Worm (Caenorhabditis elegans) whole organism, young adult: ENCODE data around the gene F58F12.12.

Experiments used
- B0019.2 ChIP-seq: fragments of 200-800 bp; sonication (Bioruptor generic); conservative IDR thresholded peaks from 2 replicates; pipeline ENCODE4 v1.3.6; 2022; ENCODE audit warnings: missing genetic modification reagents, missing genetic modification characterization, missing compliant biosample characterization
- B0261.1 ChIP-seq: sonication (generic microtip); optimal IDR thresholded peaks from 2 replicates; lab custom pipeline; 2016; ENCODE audit warnings: mild to moderate bottlenecking, missing genetic modification characterization, moderate library complexity, missing compliant biosample characterization
- F10E7.11 ChIP-seq: sonication (generic microtip); optimal IDR thresholded peaks from 2 replicates; lab custom pipeline; 2017; ENCODE audit warnings: mild to moderate bottlenecking, missing genetic modification characterization, moderate library complexity, missing compliant biosample characterization
- F37B4.10 ChIP-seq: fragments of 200-800 bp; sonication (Bioruptor generic); IDR thresholded peaks from 2 replicates; pipeline ENCODE4 v1.3.6; 2022; ENCODE audit warnings: missing genetic modification characterization, missing compliant biosample characterization
- F49E8.2 ChIP-seq: sonication (generic microtip); optimal IDR thresholded peaks from 3 replicates; lab custom pipeline; 2017; ENCODE audit warnings: missing genetic modification characterization, mild to moderate bottlenecking, missing compliant biosample characterization, antibody characterized with exemption, moderate library complexity; ENCODE audit not compliant: insufficient read depth
- F52B5.7 ChIP-seq: sonication (generic microtip); optimal IDR thresholded peaks from 2 replicates; lab custom pipeline; 2016; ENCODE audit warnings: mild to moderate bottlenecking, missing genetic modification characterization, missing compliant biosample characterization
- F55B11.4 ChIP-seq: sonication (generic microtip); optimal IDR thresholded peaks from 2 replicates; lab custom pipeline; 2016; ENCODE audit warnings: missing compliant biosample characterization, missing genetic modification characterization, borderline replicate concordance; ENCODE audit not compliant: insufficient read depth
- F57C9.4 ChIP-seq: sonication (generic microtip); optimal IDR thresholded peaks from 2 replicates; lab custom pipeline; 2017; ENCODE audit warnings: mild to moderate bottlenecking, missing genetic modification characterization, missing compliant biosample characterization
- T07F8.4 ChIP-seq: sonication (generic microtip); optimal IDR thresholded peaks from 2 replicates; lab custom pipeline; 2016; ENCODE audit warnings: mild to moderate bottlenecking, missing genetic modification characterization, moderate library complexity, missing compliant biosample characterization
- T26A5.8 ChIP-seq: sonication (generic microtip); optimal IDR thresholded peaks from 2 replicates; lab custom pipeline; 2016; ENCODE audit warnings: missing genetic modification characterization, missing compliant biosample characterization
- Y56A3A.18 ChIP-seq: fragments of 200-800 bp; sonication (Bioruptor generic); IDR thresholded peaks from 2 replicates; pipeline ENCODE4 v1.3.6; 2022; ENCODE audit warnings: missing genetic modification reagents, missing genetic modification characterization, missing compliant biosample characterization
- ZK185.1 ChIP-seq: sonication (generic microtip); optimal IDR thresholded peaks from 2 replicates; lab custom pipeline; 2016; ENCODE audit warnings: mild to moderate bottlenecking, missing genetic modification characterization, missing compliant biosample characterization; ENCODE audit not compliant: poor library complexity, severe bottlenecking
- akir-1 ChIP-seq: fragments of 200-800 bp; sonication (Bioruptor generic); optimal IDR thresholded peaks from 2 replicates; lab custom pipeline; 2018; ENCODE audit warnings: mild to moderate bottlenecking, missing genetic modification characterization, moderate library complexity, missing compliant biosample characterization
- athp-1 ChIP-seq: sonication (generic microtip); optimal IDR thresholded peaks from 2 replicates; lab custom pipeline; 2017; ENCODE audit warnings: mild to moderate bottlenecking, missing genetic modification characterization, missing compliant biosample characterization
- attf-6 ChIP-seq: fragments of 200-800 bp; sonication (Bioruptor generic); IDR thresholded peaks from 2 replicates; pipeline ENCODE4 v1.3.6; 2022; ENCODE audit warnings: missing genetic modification reagents, missing genetic modification characterization, missing compliant biosample characterization
- bed-2 ChIP-seq: fragments of 200-800 bp; sonication (Bioruptor generic); IDR thresholded peaks from 2 replicates; pipeline ENCODE4 v1.3.6; 2022; ENCODE audit warnings: missing genetic modification reagents, missing genetic modification characterization, missing compliant biosample characterization
- cebp-1 ChIP-seq, 2 experiments: fragments of 200-800 bp in 1 of 2; sonication (Bioruptor generic) in 1 of 2; sonication (generic microtip) in 1 of 2; IDR thresholded peaks in 1 of 2; optimal IDR thresholded peaks in 1 of 2; 2 replicates each; pipeline versions ENCODE4 v1.3.6 to Lab custom; 2017 to 2022; ENCODE audit warnings: missing compliant biosample characterization in 2 of 2, missing genetic modification characterization in 2 of 2, mild to moderate bottlenecking in 1 of 2, missing genetic modification reagents in 1 of 2, moderate library complexity in 1 of 2
- ceh-40 ChIP-seq: fragments of 200-800 bp; sonication (Bioruptor generic); IDR thresholded peaks from 2 replicates; pipeline ENCODE4 v1.3.6; 2022; ENCODE audit warnings: missing genetic modification characterization, missing compliant biosample characterization
- ceh-58 ChIP-seq: fragments of 200-800 bp; sonication (Bioruptor generic); IDR thresholded peaks from 2 replicates; pipeline ENCODE4 v1.3.6; 2022; ENCODE audit warnings: missing genetic modification characterization, missing compliant biosample characterization
- die-1 ChIP-seq: sonication (generic microtip); optimal IDR thresholded peaks from 2 replicates; lab custom pipeline; 2016; ENCODE audit warnings: missing genotype, mild to moderate bottlenecking, missing genetic modification characterization, missing compliant biosample characterization
- dpl-1 ChIP-seq: fragments of 150-350 bp; optimal IDR thresholded peaks from 2 replicates; lab custom pipeline; 2014; ENCODE audit warnings: missing biosample characterization, missing genetic modification reagents, missing genetic modification characterization
- egl-18 ChIP-seq: fragments of 200-800 bp; sonication (Bioruptor generic); IDR thresholded peaks from 2 replicates; pipeline ENCODE4 v1.3.6; 2022; ENCODE audit warnings: missing genetic modification reagents, missing genetic modification characterization, missing compliant biosample characterization
- egl-44 ChIP-seq: fragments of 200-800 bp; sonication (Bioruptor generic); IDR thresholded peaks from 2 replicates; pipeline ENCODE4 v1.3.6; 2022; ENCODE audit warnings: missing genetic modification reagents, missing genetic modification characterization, missing compliant biosample characterization
- egrh-3 ChIP-seq: fragments of 200-800 bp; sonication (Bioruptor generic); IDR thresholded peaks from 2 replicates; pipeline ENCODE4 v1.3.6; 2022; ENCODE audit warnings: missing genetic modification reagents, missing genetic modification characterization, missing compliant biosample characterization
- ekl-4 ChIP-seq: fragments of 200-800 bp; sonication (Bioruptor generic); IDR thresholded peaks from 2 replicates; pipeline ENCODE4 v1.3.6; 2022; ENCODE audit warnings: missing genetic modification reagents, missing genetic modification characterization, missing compliant biosample characterization
- hsf-1 ChIP-seq: fragments of 200-800 bp; sonication (Bioruptor generic); IDR thresholded peaks from 2 replicates; pipeline ENCODE4 v1.3.6; 2022; ENCODE audit warnings: missing genetic modification reagents, missing genetic modification characterization, missing compliant biosample characterization
- lag-1 ChIP-seq: fragments of 200-800 bp; sonication (Bioruptor generic); IDR thresholded peaks from 2 replicates; pipeline ENCODE4 v1.3.6; 2022; ENCODE audit warnings: missing genetic modification reagents, missing genetic modification characterization, missing compliant biosample characterization
- let-526 ChIP-seq: fragments of 200-800 bp; sonication (Bioruptor generic); IDR thresholded peaks from 2 replicates; pipeline ENCODE4 v1.3.6; 2022; ENCODE audit warnings: missing genetic modification reagents, missing genetic modification characterization, missing compliant biosample characterization
- let-607 ChIP-seq, 2 experiments: fragments of 200-800 bp in 1 of 2; sonication (Bioruptor generic) in 1 of 2; sonication (generic microtip) in 1 of 2; optimal IDR thresholded peaks; 2 replicates each; lab custom pipeline; 2016 to 2018; ENCODE audit warnings: mild to moderate bottlenecking in 2 of 2, missing compliant biosample characterization in 2 of 2, missing genetic modification characterization in 2 of 2, moderate library complexity in 2 of 2, missing genotype in 1 of 2
- lin-26 ChIP-seq: fragments of 200-800 bp; sonication (Bioruptor generic); IDR thresholded peaks from 2 replicates; pipeline ENCODE4 v1.3.6; 2022; ENCODE audit warnings: missing genetic modification reagents, missing genetic modification characterization, missing compliant biosample characterization
- lin-35 ChIP-seq, 3 experiments: fragments of 150-350 bp in 2 of 3; sonication (generic microtip) in 1 of 3; optimal IDR thresholded peaks; 2 replicates each; lab custom pipeline; 2014 to 2018; ENCODE audit warnings: missing biosample characterization in 3 of 3, missing genetic modification characterization in 3 of 3, missing genetic modification reagents in 3 of 3
- lir-1 ChIP-seq: fragments of 200-800 bp; sonication (Bioruptor generic); conservative IDR thresholded peaks from 2 replicates; pipeline ENCODE4 v1.3.6; 2022; ENCODE audit warnings: missing genetic modification reagents, missing genetic modification characterization, missing compliant biosample characterization
- madf-6 ChIP-seq: fragments of 200-800 bp; sonication (Bioruptor generic); IDR thresholded peaks from 2 replicates; pipeline ENCODE4 v1.3.6; 2022; ENCODE audit warnings: missing genetic modification reagents, missing genetic modification characterization, missing compliant biosample characterization
- mel-28 ChIP-seq: sonication (generic microtip); optimal IDR thresholded peaks from 2 replicates; lab custom pipeline; 2016; ENCODE audit warnings: borderline replicate concordance, mild to moderate bottlenecking, missing genetic modification characterization, missing compliant biosample characterization
- nfya-1 ChIP-seq: sonication (generic microtip); optimal IDR thresholded peaks from 2 replicates; lab custom pipeline; 2017; ENCODE audit warnings: antibody characterized with exemption, missing compliant biosample characterization, missing genetic modification characterization, borderline replicate concordance; ENCODE audit not compliant: insufficient read depth
- nhr-120 ChIP-seq: fragments of 200-800 bp; sonication (Bioruptor generic); IDR thresholded peaks from 2 replicates; pipeline ENCODE4 v1.3.6; 2022; ENCODE audit warnings: missing genetic modification characterization, missing compliant biosample characterization
- nhr-90 ChIP-seq: sonication (generic microtip); optimal IDR thresholded peaks from 2 replicates; lab custom pipeline; 2016; ENCODE audit warnings: missing genotype, mild to moderate bottlenecking, missing genetic modification characterization, missing compliant biosample characterization
- rpc-1 ChIP-seq, 2 experiments: fragments of 150-350 bp in 1 of 2; sonication (generic microtip) in 1 of 2; optimal IDR thresholded peaks; 2 replicates each; lab custom pipeline; 2014 to 2018; ENCODE audit warnings: missing biosample characterization in 1 of 2, missing genetic modification characterization in 1 of 2, missing genetic modification reagents in 1 of 2, missing genotype in 1 of 2
- sdz-38 ChIP-seq: sonication (generic microtip); optimal IDR thresholded peaks from 2 replicates; lab custom pipeline; 2016; ENCODE audit warnings: missing genotype, missing genetic modification characterization, missing compliant biosample characterization
- snpc-1.3 ChIP-seq: sonication (generic microtip); optimal IDR thresholded peaks from 2 replicates; lab custom pipeline; 2017; ENCODE audit warnings: missing genetic modification characterization, mild to moderate bottlenecking, missing compliant biosample characterization, antibody characterized with exemption, moderate library complexity, missing genotype, missing genetic modification reagents; ENCODE audit not compliant: insufficient read depth
- snpc-3.4 ChIP-seq: sonication (generic microtip); optimal IDR thresholded peaks from 2 replicates; lab custom pipeline; 2017; ENCODE audit warnings: missing genetic modification characterization, mild to moderate bottlenecking, missing compliant biosample characterization, antibody characterized with exemption, moderate library complexity, missing genotype, missing genetic modification reagents
- somi-1 ChIP-seq: fragments of 200-800 bp; sonication (Bioruptor generic); optimal IDR thresholded peaks from 2 replicates; lab custom pipeline; 2018; ENCODE audit warnings: mild to moderate bottlenecking, missing genetic modification characterization, missing compliant biosample characterization
- tbp1 ChIP-seq: fragments of 200-800 bp; sonication (Bioruptor generic); optimal IDR thresholded peaks from 2 replicates; lab custom pipeline; 2018; ENCODE audit warnings: mild to moderate bottlenecking, missing genetic modification characterization, missing compliant biosample characterization
- tlf-1 ChIP-seq: fragments of 200-800 bp; sonication (Bioruptor generic); optimal IDR thresholded peaks from 2 replicates; lab custom pipeline; 2018; ENCODE audit warnings: mild to moderate bottlenecking, missing genetic modification characterization, missing compliant biosample characterization
- zim-3 ChIP-seq: sonication (generic microtip); optimal IDR thresholded peaks from 2 replicates; lab custom pipeline; 2017; ENCODE audit warnings: mild to moderate bottlenecking, missing genetic modification characterization, moderate library complexity, missing compliant biosample characterization

The F58F12.12 gene

ce11 chrII:6355396-6356346 is 25.3 kb upstream of the F58F12.12 start, which contains the start of gene C32D5.11 (continued):
- no peak for TF ChIP-seq snpc-3.4
- no peak for TF ChIP-seq somi-1 (GFP tag; lab: Kevin White, UChicago)
- TF ChIP-seq lir-1 (GFP tag; lab: Robert Waterston, UW), result no peak
- TF ChIP-seq F55B11.4 (tag; lab: Kevin White, UChicago), result no peak
- peak in 1 of 2 experiments; percentile 49 for TF ChIP-seq let-607 (tag; optimal IDR thresholded peaks at IDR 0.05; lab: Kevin White, UChicago)
- no peak for TF ChIP-seq lag-1 (GFP tag; lab: Robert Waterston, UW)
- peak; percentile 16 for TF ChIP-seq tbp1 (GFP tag; lab: Kevin White, UChicago)
- TF ChIP-seq mel-28, result no peak
- no peak for TF ChIP-seq Y56A3A.18 (GFP tag; lab: Robert Waterston, UW)
- TF ChIP-seq dpl-1 (GFP tag; lab: Kevin White, UChicago), result peak; percentile 22
- TF ChIP-seq cebp-1 (GFP tag; IDR thresholded peaks at IDR 0.05; lab: Robert Waterston, UW), result no peak
- peak; percentile 65 for TF ChIP-seq cebp-1 (tag; optimal IDR thresholded peaks at IDR 0.05; lab: Kevin White, UChicago)
- TF ChIP-seq egrh-3 (GFP tag; lab: Robert Waterston, UW), result no peak
- TF ChIP-seq egl-18 (GFP tag; lab: Robert Waterston, UW), result no peak
- no peak for TF ChIP-seq nhr-120
- TF ChIP-seq ceh-40, result no peak
- TF ChIP-seq die-1 (tag; lab: Kevin White, UChicago), result no peak
- no peak for TF ChIP-seq attf-6 (GFP tag; lab: Robert Waterston, UW)
- no peak for TF ChIP-seq rpc-1 (optimal IDR thresholded peaks at IDR 0.05; lab: Kevin White, UChicago)
- no peak for TF ChIP-seq rpc-1 (tag; optimal IDR thresholded peaks at IDR 0.05; lab: Kevin White, UChicago)
- no peak for TF ChIP-seq F37B4.10 (GFP tag; lab: Robert Waterston, UW)
- TF ChIP-seq ekl-4 (GFP tag; lab: Robert Waterston, UW), result no peak
- TF ChIP-seq bed-2 (GFP tag; lab: Robert Waterston, UW), result no peak
- TF ChIP-seq F10E7.11 (tag; lab: Kevin White, UChicago), result no peak
- TF ChIP-seq nfya-1 (tag; lab: Kevin White, UChicago), result no peak
- no peak for TF ChIP-seq athp-1 (tag; lab: Kevin White, UChicago)
- TF ChIP-seq madf-6 (GFP tag; lab: Robert Waterston, UW), result no peak
- TF ChIP-seq tlf-1 (GFP tag; lab: Kevin White, UChicago), result peak; percentile 7
- TF ChIP-seq B0019.2 (GFP tag; lab: Robert Waterston, UW), result no peak
- no peak for TF ChIP-seq nhr-90 (tag; lab: Kevin White, UChicago)
- TF ChIP-seq let-526 (GFP tag; lab: Robert Waterston, UW), result no peak
- no peak for TF ChIP-seq F57C9.4 (tag; lab: Kevin White, UChicago)
- TF ChIP-seq T26A5.8, result no peak
- no peak for TF ChIP-seq zim-3 (tag; lab: Kevin White, UChicago)

ce11 chrII:6358232-6358631 is 22.7 kb upstream of the F58F12.12 start:
- TF ChIP-seq ceh-58 (GFP tag; lab: Robert Waterston, UW), result 0 out of 2 replicates have a peak, but pooled peaks have one; percentile 93
- peak; percentile 66 for TF ChIP-seq lin-26 (GFP tag; lab: Robert Waterston, UW)
- TF ChIP-seq lin-35 (GFP tag; optimal IDR thresholded peaks at IDR 0.05; lab: Kevin White, UChicago), result no peak
- TF ChIP-seq F49E8.2 (tag; lab: Kevin White, UChicago), result peak; percentile 35
- TF ChIP-seq akir-1, result no peak
- TF ChIP-seq ZK185.1, result no peak
- TF ChIP-seq die-1 (tag; lab: Kevin White, UChicago), result peak; percentile 25
- no peak for TF ChIP-seq egl-44
- peak; percentile 49; the same call in 1 of the 2 replicates for TF ChIP-seq madf-6 (GFP tag; lab: Robert Waterston, UW)
- peak; percentile 28 for TF ChIP-seq snpc-1.3 (tag; lab: Kevin White, UChicago)
- peak; percentile 52 for TF ChIP-seq B0261.1 (tag; lab: Kevin White, UChicago)
- no peak for TF ChIP-seq sdz-38 (tag; lab: Kevin White, UChicago)
- no peak for TF ChIP-seq T07F8.4 (tag; lab: Kevin White, UChicago)
- no peak for TF ChIP-seq F52B5.7
- 0 out of 2 replicates have a peak, but pooled peaks have one; percentile 30 for TF ChIP-seq hsf-1 (GFP tag; lab: Robert Waterston, UW)
